Worm (Caenorhabditis elegans): Measurements from ENCODE around the gene R102.2.

ce11 chrIV:10718075-10718474, 30.7 kb downstream of the R102.2 start:
- no peak for TF ChIP-seq rnt-1 (tag; optimal IDR thresholded peaks at IDR 0.05)
- no peak for TF ChIP-seq T23F11.4 (GFP tag; optimal IDR thresholded peaks at IDR 0.05)
- TF ChIP-seq pha-4 (tag; optimal IDR thresholded peaks at IDR 0.05) = no peak
- TF ChIP-seq pqm-1 (tag; optimal IDR thresholded peaks at IDR 0.05) = no peak
- no peak for TF ChIP-seq zip-5 (tag; optimal IDR thresholded peaks at IDR 0.05)
- no peak for TF ChIP-seq ama-1 (optimal IDR thresholded peaks at IDR 0.05)
- no peak for TF ChIP-seq ztf-16 (tag; optimal IDR thresholded peaks at IDR 0.05)
- TF ChIP-seq unc-86 (tag; optimal IDR thresholded peaks at IDR 0.05) = no peak
- no peak for TF ChIP-seq ceh-19 (GFP tag; optimal IDR thresholded peaks at IDR 0.05)
